Fruit fly (Drosophila melanogaster): Measurements from ENCODE around the gene CG15484.

The CG15484 gene

dm6 chr2L:12707540-12707939, at the start of gene CG15484, which contains the start of gene CG6180:
CG15484 (minus strand) TSS chr2L:12707711.
CG6180 (plus strand) TSS chr2L:12707661.
- TF ChIP-seq Dll (optimal IDR thresholded peaks at IDR 0.05), result no peak
- no peak for TF ChIP-seq usp (GFP tag; optimal IDR thresholded peaks at IDR 0.05)
- TF ChIP-seq pan (optimal IDR thresholded peaks at IDR 0.05), result no peak
- TF ChIP-seq CG8478 (optimal IDR thresholded peaks at IDR 0.05), result no peak
- no peak for TF ChIP-seq EcR (GFP tag; optimal IDR thresholded peaks at IDR 0.05)
- TF ChIP-seq psq (optimal IDR thresholded peaks at IDR 0.05), result no peak

- TF ChIP-seq Dll (optimal IDR thresholded peaks at IDR 0.05) (no peak), psq (optimal IDR thresholded peaks at IDR 0.05) (no peak), usp (GFP tag; optimal IDR thresholded peaks at IDR 0.05) (no peak), pan (optimal IDR thresholded peaks at IDR 0.05) (no peak), EcR (GFP tag; optimal IDR thresholded peaks at IDR 0.05) (no peak), CG8478 (optimal IDR thresholded peaks at IDR 0.05) (no peak)
These were observed 48.9 kb upstream of the CG15484 start for dm6 chr2L:12756417-12756816.

- TF ChIP-seq Dll (optimal IDR thresholded peaks at IDR 0.05) (no peak), CG8478 (optimal IDR thresholded peaks at IDR 0.05) (no peak), pan (optimal IDR thresholded peaks at IDR 0.05) (no peak), EcR (GFP tag; optimal IDR thresholded peaks at IDR 0.05) (no peak), usp (GFP tag; optimal IDR thresholded peaks at IDR 0.05) (no peak)
These were observed 42.5 kb upstream of the CG15484 start for dm6 chr2L:12750060-12750459.

dm6 chr2L:12721794-12722315, 14.3 kb upstream of the CG15484 start, which contains the start of gene Pih1D1:
Pih1D1 (minus strand) TSS chr2L:12721843.
- TF ChIP-seq CG8478 (optimal IDR thresholded peaks at IDR 0.05) (no peak), usp (GFP tag; optimal IDR thresholded peaks at IDR 0.05) (no peak), EcR (GFP tag; optimal IDR thresholded peaks at IDR 0.05) (no peak), psq (optimal IDR thresholded peaks at IDR 0.05) (no peak), Dll (optimal IDR thresholded peaks at IDR 0.05) (no peak), pan (optimal IDR thresholded peaks at IDR 0.05) (no peak)

dm6 chr2L:12720430-12721396, 13.2 kb upstream of the CG15484 start:
- TF ChIP-seq Dll (optimal IDR thresholded peaks at IDR 0.05), result no peak
- TF ChIP-seq pan (optimal IDR thresholded peaks at IDR 0.05), result no peak
- TF ChIP-seq psq (optimal IDR thresholded peaks at IDR 0.05), result no peak
- TF ChIP-seq EcR (GFP tag; optimal IDR thresholded peaks at IDR 0.05), result no peak
- TF ChIP-seq usp (GFP tag; optimal IDR thresholded peaks at IDR 0.05), result no peak
- TF ChIP-seq CG8478 (optimal IDR thresholded peaks at IDR 0.05), result no peak

dm6 chr2L:12719712-12720429, 12.4 kb upstream of the CG15484 start:
- no peak for TF ChIP-seq EcR (GFP tag; optimal IDR thresholded peaks at IDR 0.05)
- TF ChIP-seq usp (GFP tag; optimal IDR thresholded peaks at IDR 0.05), result no peak
- no peak for TF ChIP-seq Dll (optimal IDR thresholded peaks at IDR 0.05)
- TF ChIP-seq CG8478 (optimal IDR thresholded peaks at IDR 0.05), result no peak
- TF ChIP-seq pan (optimal IDR thresholded peaks at IDR 0.05), result no peak
- TF ChIP-seq psq (optimal IDR thresholded peaks at IDR 0.05), result no peak

dm6 chr2L:12718437-12719376, 11.2 kb upstream of the CG15484 start, which contains the start of gene MRP:
MRP (plus strand) TSS chr2L:12719045.
- no peak for TF ChIP-seq CG8478 (optimal IDR thresholded peaks at IDR 0.05)
- TF ChIP-seq pan (optimal IDR thresholded peaks at IDR 0.05), result no peak
- TF ChIP-seq psq (optimal IDR thresholded peaks at IDR 0.05), result no peak
- TF ChIP-seq EcR (GFP tag; optimal IDR thresholded peaks at IDR 0.05), result no peak
- no peak for TF ChIP-seq usp (GFP tag; optimal IDR thresholded peaks at IDR 0.05)
- no peak for TF ChIP-seq Dll (optimal IDR thresholded peaks at IDR 0.05)

dm6 chr2L:12712852-12713251, 5.3 kb upstream of the CG15484 start, which contains the start of gene CG5787:
CG5787 (minus strand) TSS chr2L:12712952.
- TF ChIP-seq psq (optimal IDR thresholded peaks at IDR 0.05) (no peak), usp (GFP tag; optimal IDR thresholded peaks at IDR 0.05) (no peak), pan (optimal IDR thresholded peaks at IDR 0.05) (no peak), Dll (optimal IDR thresholded peaks at IDR 0.05) (no peak), CG8478 (optimal IDR thresholded peaks at IDR 0.05) (no peak), EcR (GFP tag; optimal IDR thresholded peaks at IDR 0.05) (no peak)

- TF ChIP-seq Dll (optimal IDR thresholded peaks at IDR 0.05) (no peak), psq (optimal IDR thresholded peaks at IDR 0.05) (no peak), pan (optimal IDR thresholded peaks at IDR 0.05) (no peak), EcR (GFP tag; optimal IDR thresholded peaks at IDR 0.05) (no peak), CG8478 (optimal IDR thresholded peaks at IDR 0.05) (no peak), usp (GFP tag; optimal IDR thresholded peaks at IDR 0.05) (no peak)
These were observed 4.7 kb upstream of the CG15484 start for dm6 chr2L:12712255-12712654.

- no peak for TF ChIP-seq psq (optimal IDR thresholded peaks at IDR 0.05)
- TF ChIP-seq pan (optimal IDR thresholded peaks at IDR 0.05), result no peak
- no peak for TF ChIP-seq usp (GFP tag; optimal IDR thresholded peaks at IDR 0.05)
These were observed 1.1 kb upstream of the CG15484 start for dm6 chr2L:12708576-12708975.

- no peak for TF ChIP-seq usp (GFP tag; optimal IDR thresholded peaks at IDR 0.05)
- no peak for TF ChIP-seq pan (optimal IDR thresholded peaks at IDR 0.05)
- TF ChIP-seq Dll (optimal IDR thresholded peaks at IDR 0.05), result no peak
- no peak for TF ChIP-seq CG8478 (optimal IDR thresholded peaks at IDR 0.05)
- TF ChIP-seq EcR (GFP tag; optimal IDR thresholded peaks at IDR 0.05), result no peak
- TF ChIP-seq psq (optimal IDR thresholded peaks at IDR 0.05), result no peak
These were observed 2.1 kb downstream of the CG15484 start for dm6 chr2L:12705376-12705775.

Data from whole organism.